Fruit fly (Drosophila melanogaster): ENCODE data around the gene CG3999.

dm6 chr3R:10203554-10203953, 47.8 kb upstream of the CG3999 start:
- no peak for TF ChIP-seq psq (optimal IDR thresholded peaks at IDR 0.05)
- no peak for TF ChIP-seq ttk (optimal IDR thresholded peaks at IDR 0.05)
- no peak for TF ChIP-seq Myc (optimal IDR thresholded peaks at IDR 0.05)
- no peak for TF ChIP-seq Sin3A (optimal IDR thresholded peaks at IDR 0.05)

All from Kc167 (cell line).